Fruit fly (Drosophila melanogaster) whole organism, wandering third instar larva: ENCODE data around the gene CG33098.
A peak's percentile ranks its signal among the peaks of the same experiment; 100 is the strongest.

Source experiments
- Abd-B ChIP-seq: fragments of >200 bp; optimal IDR thresholded peaks from 2 replicates; lab custom pipeline; 2017; ENCODE audit warnings: missing biosample characterization, missing genetic modification characterization
- CG32264 ChIP-seq: fragments of 200-800 bp; sonication (Bioruptor generic); optimal IDR thresholded peaks from 2 replicates; lab custom pipeline; 2016; ENCODE audit warnings: missing biosample characterization, missing genetic modification characterization
- CG9705 ChIP-seq: fragments of 200-800 bp; sonication (Bioruptor generic); optimal IDR thresholded peaks from 2 replicates; lab custom pipeline; 2018; ENCODE audit warnings: missing biosample characterization, mild to moderate bottlenecking, missing genetic modification characterization
- CrebA ChIP-seq: fragments of 200-800 bp; sonication (Bioruptor generic); optimal IDR thresholded peaks from 2 replicates; lab custom pipeline; 2016; ENCODE audit warnings: missing biosample characterization, mild to moderate bottlenecking, missing genetic modification characterization, borderline replicate concordance
- Dfd ChIP-seq: fragments of >200 bp; optimal IDR thresholded peaks from 2 replicates; lab custom pipeline; 2017; ENCODE audit warnings: missing biosample characterization, missing genetic modification characterization
- Dif ChIP-seq: fragments of 200-275, 200-300 bp; sonication (Bioruptor generic); optimal IDR thresholded peaks from 2 replicates; lab custom pipeline; 2018; ENCODE audit warnings: missing biosample characterization, missing genetic modification characterization; ENCODE audit not compliant: partially characterized antibody
- GATAd ChIP-seq: sonication (Bioruptor generic); optimal IDR thresholded peaks from 2 replicates; lab custom pipeline; 2016; ENCODE audit warnings: missing biosample characterization, missing genetic modification characterization
- HLH106 ChIP-seq: fragments of 200-800 bp; optimal IDR thresholded peaks from 3 replicates; lab custom pipeline; 2019; ENCODE audit warnings: missing biosample characterization, mild to moderate bottlenecking, missing genetic modification characterization, moderate library complexity
- Hnf4 ChIP-seq: fragments of 200-800 bp; sonication (Bioruptor generic); optimal IDR thresholded peaks from 2 replicates; lab custom pipeline; 2016; ENCODE audit warnings: missing biosample characterization, mild to moderate bottlenecking, missing genetic modification characterization
- Hr78 ChIP-seq: fragments of >200 bp; optimal IDR thresholded peaks from 2 replicates; lab custom pipeline; 2017; ENCODE audit warnings: missing biosample characterization, missing genetic modification characterization
- Hr83 ChIP-seq: fragments of 200-300 bp; sonication (Bioruptor generic); optimal IDR thresholded peaks from 2 replicates; lab custom pipeline; 2016; ENCODE audit warnings: missing biosample characterization, mild to moderate bottlenecking, missing genetic modification characterization, moderate library complexity; ENCODE audit not compliant: poor library complexity, severe bottlenecking
- Jra ChIP-seq: sonication (Bioruptor generic); optimal IDR thresholded peaks from 2 replicates; lab custom pipeline; 2016; ENCODE audit warnings: missing biosample characterization, missing genetic modification characterization
- Mio ChIP-seq: sonication (Bioruptor generic); optimal IDR thresholded peaks from 2 replicates; lab custom pipeline; 2016; ENCODE audit warnings: missing biosample characterization, missing genetic modification characterization
- Myc ChIP-seq: fragments of >200 bp; optimal IDR thresholded peaks from 2 replicates; lab custom pipeline; 2017
- N ChIP-seq: fragments of >200 bp; optimal IDR thresholded peaks from 2 replicates; lab custom pipeline; 2018; ENCODE audit warnings: missing biosample characterization, missing external identifiers, missing genetic modification characterization
- OdsH ChIP-seq: fragments of 200-800 bp; sonication (Bioruptor generic); optimal IDR thresholded peaks from 2 replicates; lab custom pipeline; 2016; ENCODE audit warnings: missing biosample characterization, mild to moderate bottlenecking, missing genetic modification characterization
- Rel ChIP-seq, 2 experiments: fragments of 200-800 bp; sonication (Bioruptor generic) in 1 of 2; optimal IDR thresholded peaks; 2 replicates in 1 of 2; 3 replicates in 1 of 2; lab custom pipeline; 2016 to 2019; ENCODE audit warnings: mild to moderate bottlenecking in 2 of 2, missing biosample characterization in 2 of 2, missing genetic modification characterization in 2 of 2, moderate library complexity in 1 of 2
- Sp1 ChIP-seq: fragments of 200-800 bp; sonication (Bioruptor generic); optimal IDR thresholded peaks from 3 replicates; lab custom pipeline; 2019; ENCODE audit warnings: missing biosample characterization, mild to moderate bottlenecking, missing genetic modification characterization, moderate library complexity
- Vsx2 ChIP-seq: fragments of 200-300, 225-300 bp; sonication (Bioruptor generic); optimal IDR thresholded peaks from 2 replicates; lab custom pipeline; 2018; ENCODE audit warnings: missing biosample characterization, missing genetic modification characterization; ENCODE audit not compliant: partially characterized antibody
- br ChIP-seq: fragments of 200-800 bp; sonication (Bioruptor generic); optimal IDR thresholded peaks from 2 replicates; lab custom pipeline; 2016; ENCODE audit warnings: missing biosample characterization, missing genetic modification characterization
- brk ChIP-seq: fragments of 200-800 bp; sonication (Bioruptor generic); optimal IDR thresholded peaks from 2 replicates; lab custom pipeline; 2016; ENCODE audit warnings: missing biosample characterization, mild to moderate bottlenecking, missing genetic modification characterization
- dl ChIP-seq, 2 experiments: fragments of 175-275, 200-275 bp in 1 of 2; fragments of 200-275 bp in 1 of 2; sonication (Bioruptor generic); optimal IDR thresholded peaks; lab custom pipeline; 2018; ENCODE audit warnings: mild to moderate bottlenecking in 2 of 2, missing biosample characterization in 2 of 2, missing genetic modification characterization in 2 of 2, moderate library complexity in 2 of 2; ENCODE audit not compliant: partially characterized antibody in 2 of 2, insufficient read depth in 1 of 2
- dmrt93B ChIP-seq: fragments of 200-800 bp; sonication (Bioruptor generic); optimal IDR thresholded peaks from 2 replicates; lab custom pipeline; 2018; ENCODE audit warnings: missing biosample characterization, mild to moderate bottlenecking, missing genetic modification characterization
- dsf ChIP-seq: sonication (Bioruptor generic); optimal IDR thresholded peaks from 2 replicates; lab custom pipeline; 2016; ENCODE audit warnings: missing biosample characterization, missing genetic modification characterization, borderline replicate concordance
- ey ChIP-seq: fragments of 200-800 bp; sonication (Bioruptor generic); optimal IDR thresholded peaks from 2 replicates; lab custom pipeline; 2016; ENCODE audit warnings: missing biosample characterization, missing genetic modification characterization
- foxo ChIP-seq, 2 experiments: fragments of 200-800 bp; sonication (Bioruptor generic); optimal IDR thresholded peaks; 2 replicates in 1 of 2; 3 replicates in 1 of 2; lab custom pipeline; 2016 to 2017; ENCODE audit warnings: missing biosample characterization in 2 of 2, missing genetic modification characterization in 2 of 2
- fru ChIP-seq: fragments of 200-800 bp; sonication (Bioruptor generic); optimal IDR thresholded peaks from 3 replicates; lab custom pipeline; 2016; ENCODE audit warnings: missing biosample characterization, mild to moderate bottlenecking, missing genetic modification characterization
- h ChIP-seq: fragments of 200-800 bp; sonication (Bioruptor generic); optimal IDR thresholded peaks from 3 replicates; lab custom pipeline; 2016; ENCODE audit warnings: missing biosample characterization, mild to moderate bottlenecking, missing genetic modification characterization
- jim ChIP-seq: fragments of 175-275, 200-325 bp; sonication (Bioruptor generic); optimal IDR thresholded peaks from 2 replicates; lab custom pipeline; 2016; ENCODE audit warnings: missing biosample characterization, mild to moderate bottlenecking, missing genetic modification characterization
- lola ChIP-seq: fragments of >200 bp; optimal IDR thresholded peaks from 2 replicates; lab custom pipeline; 2017; ENCODE audit warnings: missing biosample characterization, missing genetic modification characterization
- pan ChIP-seq: fragments of >200 bp; optimal IDR thresholded peaks from 2 replicates; lab custom pipeline; 2017
- psq ChIP-seq: fragments of 200-800 bp; sonication (Bioruptor generic); optimal IDR thresholded peaks from 3 replicates; lab custom pipeline; 2017; ENCODE audit warnings: missing biosample characterization, mild to moderate bottlenecking, missing genetic modification characterization, moderate library complexity
- rgr ChIP-seq: fragments of 200-800 bp; sonication (Bioruptor generic); optimal IDR thresholded peaks from 3 replicates; lab custom pipeline; 2016; ENCODE audit warnings: missing biosample characterization, mild to moderate bottlenecking, missing genetic modification characterization
- sage ChIP-seq: fragments of 200-800 bp; sonication (Bioruptor generic); optimal IDR thresholded peaks from 2 replicates; lab custom pipeline; 2016; ENCODE audit warnings: missing biosample characterization, mild to moderate bottlenecking, missing genetic modification characterization
- sv ChIP-seq: fragments of 200-800 bp; sonication (Bioruptor generic); optimal IDR thresholded peaks from 3 replicates; lab custom pipeline; 2016; ENCODE audit warnings: missing biosample characterization, missing genetic modification characterization
- tai ChIP-seq: sonication (Bioruptor generic); optimal IDR thresholded peaks from 2 replicates; lab custom pipeline; 2016; ENCODE audit warnings: missing biosample characterization, missing genetic modification characterization
- usp ChIP-seq: fragments of >200 bp; optimal IDR thresholded peaks from 2 replicates; lab custom pipeline; 2017; ENCODE audit warnings: missing biosample characterization, missing genetic modification characterization
- woc ChIP-seq: sonication (Bioruptor generic); optimal IDR thresholded peaks from 2 replicates; lab custom pipeline; 2016; ENCODE audit warnings: missing biosample characterization, mild to moderate bottlenecking, missing genetic modification characterization

Gene CG33098

dm6 chr3R:12347659-12348058, 39.3 kb upstream of the CG33098 start:
- no peak for TF ChIP-seq foxo (GFP tag; optimal IDR thresholded peaks at IDR 0.05; lab: Kevin White, UChicago)
- no peak for TF ChIP-seq jim (GFP tag; lab: Kevin White, UChicago)
- TF ChIP-seq Hr83 (GFP tag; lab: Kevin White, UChicago) = no peak
- no peak for TF ChIP-seq h (GFP tag; lab: Kevin White, UChicago)
- TF ChIP-seq rgr (GFP tag; lab: Kevin White, UChicago) = no peak
- TF ChIP-seq br (GFP tag; lab: Kevin White, UChicago) = no peak
- no peak for TF ChIP-seq Jra (GFP tag; lab: Kevin White, UChicago)
- no peak for TF ChIP-seq psq (GFP tag; lab: Kevin White, UChicago)
- TF ChIP-seq fru (GFP tag; lab: Kevin White, UChicago) = no peak
- TF ChIP-seq usp (GFP tag; lab: Kevin White, UChicago) = no peak
- TF ChIP-seq Sp1 = no peak
- TF ChIP-seq Mio (GFP tag; lab: Kevin White, UChicago) = no peak
- TF ChIP-seq Rel (GFP tag; optimal IDR thresholded peaks at IDR 0.05; lab: Kevin White, UChicago) = no peak
- no peak for TF ChIP-seq Rel (tag; optimal IDR thresholded peaks at IDR 0.05; lab: Kevin White, UChicago)
- TF ChIP-seq Vsx2 = no peak
- no peak for TF ChIP-seq dl (GFP tag; optimal IDR thresholded peaks at IDR 0.05; lab: Kevin White, UChicago; ENCODE audit: insufficient read depth in 1 of 2, partially characterized antibody in 2 of 2)

- TF ChIP-seq ey (no peak), sage (GFP tag; lab: Kevin White, UChicago) (peak; percentile 40), CG9705 (GFP tag; lab: Kevin White, UChicago) (no peak), rgr (GFP tag; lab: Kevin White, UChicago) (peak; percentile 42), Dif (GFP tag; lab: Kevin White, UChicago) (no peak), brk (GFP tag; lab: Kevin White, UChicago) (no peak), Myc (lab: Kevin White, UChicago) (no peak), pan (no peak), CrebA (GFP tag; lab: Kevin White, UChicago) (no peak), sv (GFP tag; lab: Kevin White, UChicago) (no peak), Hnf4 (GFP tag; lab: Kevin White, UChicago) (no peak), Abd-B (GFP tag; lab: Kevin White, UChicago) (no peak), OdsH (GFP tag; lab: Kevin White, UChicago) (no peak), dl (GFP tag; optimal IDR thresholded peaks at IDR 0.05; lab: Kevin White, UChicago; ENCODE audit: insufficient read depth in 1 of 2, partially characterized antibody in 2 of 2) (no peak), CG32264 (GFP tag; lab: Kevin White, UChicago) (no peak), dmrt93B (GFP tag; lab: Kevin White, UChicago) (no peak), jim (GFP tag; lab: Kevin White, UChicago) (no peak), HLH106 (tag; lab: Kevin White, UChicago) (peak; percentile 25), N (GFP tag; lab: Kevin White, UChicago) (no peak), fru (GFP tag; lab: Kevin White, UChicago) (no peak), Dfd (no peak), usp (GFP tag; lab: Kevin White, UChicago) (no peak), Hr83 (GFP tag; lab: Kevin White, UChicago) (peak; percentile 64), Jra (GFP tag; lab: Kevin White, UChicago) (no peak), GATAd (GFP tag; lab: Kevin White, UChicago) (peak; percentile 6), h (GFP tag; lab: Kevin White, UChicago) (peak; percentile 43), tai (GFP tag; lab: Kevin White, UChicago) (no peak), lola (GFP tag; lab: Kevin White, UChicago) (no peak), Hr78 (GFP tag; lab: Kevin White, UChicago) (no peak), woc (GFP tag; lab: Kevin White, UChicago) (no peak), foxo (GFP tag; optimal IDR thresholded peaks at IDR 0.05; lab: Kevin White, UChicago) (peak in 1 of 2 experiments; percentile 54), Mio (GFP tag; lab: Kevin White, UChicago) (no peak), Sp1 (no peak), Rel (GFP tag; optimal IDR thresholded peaks at IDR 0.05; lab: Kevin White, UChicago) (no peak), Rel (tag; optimal IDR thresholded peaks at IDR 0.05; lab: Kevin White, UChicago) (peak; percentile 99), br (GFP tag; lab: Kevin White, UChicago) (no peak), dsf (GFP tag; lab: Kevin White, UChicago) (no peak), Vsx2 (no peak), psq (GFP tag; lab: Kevin White, UChicago) (no peak)
Measured at dm6 chr3R:12350497-12350896, 36.5 kb upstream of the CG33098 start, which contains the start of gene CG10038. TSS of gene CG10038 (minus strand) at chr3R:12350644.
